Fruit fly (Drosophila melanogaster): ENCODE results near the gene CG2004.

Gene CG2004

DNA sequence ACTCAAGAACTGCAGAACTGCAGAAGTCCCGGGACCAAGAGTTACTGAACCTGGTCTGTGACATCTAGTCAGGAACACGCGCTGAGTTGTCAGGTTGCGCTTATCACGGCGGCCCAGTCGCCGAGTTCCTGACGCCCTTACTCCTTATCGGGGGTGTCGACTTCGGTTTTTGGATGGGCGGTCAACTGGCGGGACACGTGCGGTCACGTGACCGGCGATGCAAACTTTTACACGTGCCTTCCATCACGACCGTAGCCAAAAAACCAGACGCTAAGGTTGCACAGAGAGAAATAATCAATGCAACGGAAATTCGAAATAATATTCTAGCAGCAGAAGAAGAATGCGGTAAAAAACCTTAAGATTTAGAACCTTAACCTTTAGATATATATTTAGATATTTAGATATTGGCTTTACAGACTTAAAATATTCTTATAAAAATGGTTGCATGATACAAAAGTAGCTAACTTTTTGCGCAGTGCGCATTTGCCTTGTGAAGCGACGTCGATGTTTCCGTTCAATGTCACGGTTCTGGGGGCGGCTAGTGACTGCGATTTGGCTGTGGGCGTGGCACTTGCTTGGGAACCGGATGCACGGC is 8.8 kb upstream of the CG2004 start (continued):
- TF ChIP-seq CG8924 (tag; optimal IDR thresholded peaks at IDR 0.05) (no peak), GATAe (GFP tag; conservative IDR thresholded peaks at IDR 0.05) (no peak), ems (GFP tag; optimal IDR thresholded peaks at IDR 0.05) (no peak), CG6654 (GFP tag; optimal IDR thresholded peaks at IDR 0.05) (no peak), sqz (GFP tag; optimal IDR thresholded peaks at IDR 0.05) (no peak), CG14050 (GFP tag; IDR thresholded peaks at IDR 0.05) (no peak), tna (GFP tag; IDR thresholded peaks at IDR 0.05; ENCODE audit: partially characterized antibody) (no peak), Ets65A (GFP tag) (peak; percentile 57), CkIIα-i1 (GFP tag; IDR thresholded peaks at IDR 0.05) (no peak), CoRest (tag; optimal IDR thresholded peaks at IDR 0.05) (peak; percentile 11), ind (GFP tag; optimal IDR thresholded peaks at IDR 0.05) (no peak), pfk (GFP tag; optimal IDR thresholded peaks at IDR 0.05) (no peak), danr (GFP tag; IDR thresholded peaks at IDR 0.05) (no peak), rib (GFP tag; IDR thresholded peaks at IDR 0.05) (no peak), CG11247 (GFP tag; IDR thresholded peaks at IDR 0.05) (no peak), lab (GFP tag; optimal IDR thresholded peaks at IDR 0.05) (no peak), run (tag; optimal IDR thresholded peaks at IDR 0.05) (no peak), Hr51 (GFP tag; optimal IDR thresholded peaks at IDR 0.05) (peak in 1 of 2 experiments; percentile 22), chif (GFP tag; optimal IDR thresholded peaks at IDR 0.05) (no peak), ato (GFP tag; IDR thresholded peaks at IDR 0.05; ENCODE audit: partially characterized antibody) (no peak), CG8388 (GFP tag; optimal IDR thresholded peaks at IDR 0.05) (peak; percentile 35), dmrt99B (tag; optimal IDR thresholded peaks at IDR 0.05) (peak; percentile 12), sens (GFP tag) (peak; percentile 60), CG14710 (tag; optimal IDR thresholded peaks at IDR 0.05) (peak; percentile 24), org-1 (GFP tag; optimal IDR thresholded peaks at IDR 0.05) (no peak), CG12219 (GFP tag; optimal IDR thresholded peaks at IDR 0.05) (no peak), CG2678 (tag; optimal IDR thresholded peaks at IDR 0.05) (peak; percentile 27), C15 (GFP tag; IDR thresholded peaks at IDR 0.05) (no peak), CHES-1-like (GFP tag; optimal IDR thresholded peaks at IDR 0.05) (no peak), Rx (GFP tag; IDR thresholded peaks at IDR 0.05) (no peak), twi (tag; optimal IDR thresholded peaks at IDR 0.05) (no peak), HmgZ (tag; optimal IDR thresholded peaks at IDR 0.05) (no peak), en (GFP tag; optimal IDR thresholded peaks at IDR 0.05) (no peak), tx (GFP tag; optimal IDR thresholded peaks at IDR 0.05) (no peak), HmgD (GFP tag; optimal IDR thresholded peaks at IDR 0.05) (no peak), abd-A (tag; optimal IDR thresholded peaks at IDR 0.05) (no peak), stc (GFP tag; IDR thresholded peaks at IDR 0.05) (no peak), CG17385 (GFP tag; optimal IDR thresholded peaks at IDR 0.05) (peak; percentile 4), Lpt (GFP tag; optimal IDR thresholded peaks at IDR 0.05) (no peak), Usf (GFP tag; optimal IDR thresholded peaks at IDR 0.05) (no peak), CG10366 (GFP tag; IDR thresholded peaks at IDR 0.05) (no peak), CG7745 (tag; optimal IDR thresholded peaks at IDR 0.05) (no peak), row (GFP tag; IDR thresholded peaks at IDR 0.05) (peak; percentile 49; the same call in 2 of the 3 replicates), CG13424 (tag; optimal IDR thresholded peaks at IDR 0.05) (peak; percentile 5), nerfin-1 (tag; optimal IDR thresholded peaks at IDR 0.05) (no peak), dati (GFP tag; IDR thresholded peaks at IDR 0.05) (0 out of 2 replicates have a peak, but pooled peaks have one; percentile 21), CG8089 (GFP tag; optimal IDR thresholded peaks at IDR 0.05) (no peak), peb (GFP tag; IDR thresholded peaks at IDR 0.05) (no peak), lilli (GFP tag; optimal IDR thresholded peaks at IDR 0.05) (no peak), tio (GFP tag; optimal IDR thresholded peaks at IDR 0.05) (no peak), crc (GFP tag; optimal IDR thresholded peaks at IDR 0.05) (no peak)

Data from whole organism, embryonic.